Fruit fly (Drosophila melanogaster): ENCODE measurements around the gene CG4199.

CG4199 gene

DNA sequence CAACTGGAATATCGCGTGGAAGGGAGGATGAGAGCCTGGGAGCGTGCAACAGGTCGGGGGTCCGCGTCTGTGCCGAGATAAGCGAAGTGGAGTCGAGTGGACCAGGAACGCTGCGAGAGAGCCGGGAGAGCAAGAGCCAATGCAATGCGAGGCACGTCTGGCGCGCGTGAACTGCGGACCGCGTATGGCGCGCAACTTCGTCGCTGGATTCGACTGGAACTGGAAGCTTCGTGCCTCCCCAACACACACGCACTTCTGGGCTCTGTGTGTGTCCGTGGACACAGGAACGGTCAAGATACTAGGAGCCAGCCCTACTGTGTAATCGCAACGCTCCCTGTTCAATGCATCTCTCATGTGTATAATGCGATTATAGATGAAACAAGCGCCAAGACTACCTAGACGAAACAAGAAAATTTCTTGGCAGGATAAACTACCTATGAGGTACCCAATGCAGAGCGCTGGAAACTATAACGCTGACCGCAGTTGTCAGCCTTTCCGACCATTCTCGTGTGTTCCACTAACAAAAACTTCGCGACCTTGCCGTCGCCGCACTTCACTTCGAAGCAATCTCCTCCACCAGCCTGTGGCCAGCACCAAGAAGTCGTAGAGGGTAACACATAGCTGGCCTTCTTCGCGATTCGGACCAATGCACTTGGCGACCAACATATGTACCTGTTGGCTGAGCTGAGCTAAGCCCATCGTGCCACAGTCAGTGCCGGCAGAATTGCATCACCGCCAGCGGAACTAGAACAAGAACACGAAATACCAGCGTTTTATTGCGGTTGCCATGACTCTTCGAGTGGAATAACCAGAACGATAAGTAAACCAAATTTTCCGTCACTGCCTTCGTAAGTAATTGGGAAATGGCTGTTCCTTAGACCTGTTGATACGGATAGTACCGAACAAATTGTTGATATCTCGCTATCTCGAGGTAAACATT lies 1.1 kb downstream of the CG4199 start, which contains the start of gene Rtca (continued):
- peak; percentile 58 for TF ChIP-seq CG10543 (GFP tag; optimal IDR thresholded peaks at IDR 0.05)
- TF ChIP-seq sima (GFP tag; optimal IDR thresholded peaks at IDR 0.05) = peak; percentile 2
- no peak for TF ChIP-seq Sry-β (GFP tag; optimal IDR thresholded peaks at IDR 0.05)
- TF ChIP-seq CG1529 (GFP tag; optimal IDR thresholded peaks at IDR 0.05) = peak; percentile 8
- no peak for TF ChIP-seq pfk (GFP tag; optimal IDR thresholded peaks at IDR 0.05)
- TF ChIP-seq tna (GFP tag; IDR thresholded peaks at IDR 0.05; ENCODE audit: partially characterized antibody) = no peak
- peak; percentile 71 for TF ChIP-seq CG13424 (tag; optimal IDR thresholded peaks at IDR 0.05)
- peak; percentile 25 to 37 for TF ChIP-seq Trl (optimal IDR thresholded peaks at IDR 0.05)
- peak; percentile 57 for TF ChIP-seq Trl (GFP tag; optimal IDR thresholded peaks at IDR 0.05)
- TF ChIP-seq Spps (tag; optimal IDR thresholded peaks at IDR 0.05) = no peak
- TF ChIP-seq CkIIα-i1 (GFP tag; IDR thresholded peaks at IDR 0.05) = no peak
- peak; percentile 15 for TF ChIP-seq nerfin-1 (tag; optimal IDR thresholded peaks at IDR 0.05)
- peak; percentile 73 for TF ChIP-seq Rfx (GFP tag; IDR thresholded peaks at IDR 0.05)
- TF ChIP-seq twi (tag; optimal IDR thresholded peaks at IDR 0.05) = no peak
- TF ChIP-seq D (optimal IDR thresholded peaks at IDR 0.05) = no peak
- TF ChIP-seq D (GFP tag; optimal IDR thresholded peaks at IDR 0.05) = peak; percentile 60
- no peak for TF ChIP-seq Hr39 (optimal IDR thresholded peaks at IDR 0.05)
- TF ChIP-seq trh (GFP tag; optimal IDR thresholded peaks at IDR 0.05) = peak; percentile 6
- no peak for TF ChIP-seq Bgb (GFP tag; IDR thresholded peaks at IDR 0.05; ENCODE audit: partially characterized antibody)
- TF ChIP-seq CG13296 (GFP tag; optimal IDR thresholded peaks at IDR 0.05) = peak; percentile 70
- peak; percentile 65 for TF ChIP-seq Xbp1 (GFP tag; optimal IDR thresholded peaks at IDR 0.05)
- TF ChIP-seq MESR4 (GFP tag; optimal IDR thresholded peaks at IDR 0.05) = peak; percentile 12
- TF ChIP-seq CG11723 (GFP tag; optimal IDR thresholded peaks at IDR 0.05) = peak; percentile 34
- TF ChIP-seq Lim3 (GFP tag; IDR thresholded peaks at IDR 0.05) = no peak
- TF ChIP-seq CG10321 (GFP tag; IDR thresholded peaks at IDR 0.05) = no peak
- peak; percentile 18 for TF ChIP-seq CG8281 (tag; optimal IDR thresholded peaks at IDR 0.05)
- TF ChIP-seq row (GFP tag; IDR thresholded peaks at IDR 0.05) = peak; percentile 87
- 0 out of 2 replicates have a peak, but pooled peaks have one; percentile 8 for TF ChIP-seq CG42726 (GFP tag; IDR thresholded peaks at IDR 0.05; ENCODE audit: partially characterized antibody)
- TF ChIP-seq CG7786 (GFP tag; optimal IDR thresholded peaks at IDR 0.05) = peak; percentile 74
- peak; percentile 59 for TF ChIP-seq CG12071 (GFP tag; optimal IDR thresholded peaks at IDR 0.05)
- TF ChIP-seq CG8478 (optimal IDR thresholded peaks at IDR 0.05) = no peak
- TF ChIP-seq MTF-1 (GFP tag; optimal IDR thresholded peaks at IDR 0.05; ENCODE audit: borderline replicate concordance) = peak; percentile 12
- TF ChIP-seq CG7357 (GFP tag; IDR thresholded peaks at IDR 0.05) = no peak
- 0 out of 2 replicates have a peak, but pooled peaks have one; percentile 21 for TF ChIP-seq CG4360 (GFP tag; IDR thresholded peaks at IDR 0.05)
- no peak for TF ChIP-seq Atf3 (GFP tag; optimal IDR thresholded peaks at IDR 0.05)
- peak; percentile 19 for TF ChIP-seq en (GFP tag; optimal IDR thresholded peaks at IDR 0.05)
- TF ChIP-seq CG6683 (GFP tag; optimal IDR thresholded peaks at IDR 0.05) = peak; percentile 43
- TF ChIP-seq Oli (tag; optimal IDR thresholded peaks at IDR 0.05) = peak; percentile 77
- TF ChIP-seq Hr78 (GFP tag; optimal IDR thresholded peaks at IDR 0.05) = no peak
- peak; percentile 66 for TF ChIP-seq maf-S (GFP tag; optimal IDR thresholded peaks at IDR 0.05)
- TF ChIP-seq CG9727 (GFP tag; optimal IDR thresholded peaks at IDR 0.05) = peak; percentile 62
- TF ChIP-seq inv (GFP tag; IDR thresholded peaks at IDR 0.05; ENCODE audit: partially characterized antibody) = no peak
- peak; percentile 62; the same call in 1 of the 3 replicates for TF ChIP-seq CG11456 (GFP tag; IDR thresholded peaks at IDR 0.05)
- peak; percentile 23 for TF ChIP-seq Bdp1 (GFP tag; optimal IDR thresholded peaks at IDR 0.05)
- peak; percentile 62 for TF ChIP-seq CG8924 (tag; optimal IDR thresholded peaks at IDR 0.05)
- peak; percentile 35 to 76 for TF ChIP-seq Hr51 (GFP tag; optimal IDR thresholded peaks at IDR 0.05)
- no peak for TF ChIP-seq Opbp (GFP tag; IDR thresholded peaks at IDR 0.05; ENCODE audit: partially characterized antibody)
- TF ChIP-seq jing (GFP tag; optimal IDR thresholded peaks at IDR 0.05) = peak; percentile 37

All from whole organism, embryonic.